Worm (Caenorhabditis elegans) whole organism, L4 larva: ENCODE results near the gene F52H2.5.
A peak's percentile ranks its signal among the peaks of the same experiment; 100 is the strongest.

ENCODE experiments used
- D1046.2 ChIP-seq: fragments of 200-800 bp; sonication (Bioruptor generic); IDR thresholded peaks from 2 replicates; pipeline ENCODE4 v1.3.6; 2022; ENCODE audit warnings: missing genetic modification characterization, missing compliant biosample characterization
- Y105C5A.15 ChIP-seq: fragments of 200-800 bp; sonication (Bioruptor generic); IDR thresholded peaks from 2 replicates; pipeline ENCODE4 v1.3.6; 2022; ENCODE audit warnings: missing genetic modification characterization, missing compliant biosample characterization
- aly-2 ChIP-seq: sonication (generic microtip); optimal IDR thresholded peaks from 2 replicates; lab custom pipeline; 2018; ENCODE audit warnings: missing biosample characterization, missing genetic modification characterization
- egl-27 ChIP-seq: sonication (generic microtip); optimal IDR thresholded peaks from 3 replicates; lab custom pipeline; 2017; ENCODE audit warnings: missing biosample characterization, missing genetic modification reagents, missing genetic modification characterization
- fos-1 ChIP-seq: fragments of 150-350 bp; optimal IDR thresholded peaks from 2 replicates; lab custom pipeline; 2014; ENCODE audit warnings: missing biosample characterization, missing genetic modification characterization
- mdt-29 ChIP-seq: fragments of 200-800 bp; sonication (Bioruptor generic); IDR thresholded peaks from 2 replicates; pipeline ENCODE4 v1.3.6; 2022; ENCODE audit warnings: missing genetic modification reagents, missing genetic modification characterization, missing compliant biosample characterization
- nhr-237 ChIP-seq: sonication (generic microtip); optimal IDR thresholded peaks from 2 replicates; lab custom pipeline; 2017; ENCODE audit warnings: missing biosample characterization, missing genetic modification characterization
- snpc-4 ChIP-seq: fragments of 150-350 bp; optimal IDR thresholded peaks from 2 replicates; lab custom pipeline; 2014; ENCODE audit warnings: missing biosample characterization, missing genetic modification characterization
- tra-1 ChIP-seq: fragments of 200-800 bp; sonication (Bioruptor generic); IDR thresholded peaks from 2 replicates; pipeline ENCODE4 v1.3.6; 2022; ENCODE audit warnings: missing genetic modification reagents, missing genetic modification characterization, missing compliant biosample characterization

- no peak for TF ChIP-seq egl-27 (tag; lab: Kevin White, UChicago)
- no peak for TF ChIP-seq fos-1 (tag; lab: Kevin White, UChicago)
- peak; percentile 86 for TF ChIP-seq tra-1
- no peak for TF ChIP-seq snpc-4 (tag; lab: Kevin White, UChicago)
- no peak for TF ChIP-seq Y105C5A.15
- TF ChIP-seq mdt-29 (GFP tag; lab: Robert Waterston, UW) = no peak
- no peak for TF ChIP-seq nhr-237 (tag; lab: Kevin White, UChicago)
- TF ChIP-seq D1046.2 (GFP tag; lab: Robert Waterston, UW) = no peak
- TF ChIP-seq aly-2 (tag; lab: Kevin White, UChicago) = no peak
These were observed 32.9 kb upstream of the F52H2.5 start for ce11 chrX:2592670-2593280.
